Worm (Caenorhabditis elegans) whole organism, L1 larva: ENCODE measurements around the gene ZK1290.14.

Experiments used
- C04F5.9 ChIP-seq: sonication (generic microtip); optimal IDR thresholded peaks from 2 replicates; lab custom pipeline; 2016; ENCODE audit warnings: missing genetic modification characterization, missing compliant biosample characterization
- blmp-1 ChIP-seq: fragments of 150-350 bp; optimal IDR thresholded peaks from 2 replicates; lab custom pipeline; 2014; ENCODE audit warnings: missing biosample characterization, missing genetic modification characterization
- efl-1 ChIP-seq, 4 experiments: fragments of 150-350 bp; optimal IDR thresholded peaks in 3 of 4; peaks in 1 of 4; 1 replicate in 1 of 4; 2 replicates in 3 of 4; lab custom pipeline; 2014; ENCODE audit warnings: missing biosample characterization in 2 of 4, missing genetic modification characterization in 2 of 4, missing genetic modification reagents in 2 of 4
- fos-1 ChIP-seq: fragments of 150-350 bp; optimal IDR thresholded peaks from 2 replicates; lab custom pipeline; 2014; ENCODE audit warnings: missing biosample characterization, missing genetic modification characterization
- lsy-2 ChIP-seq, 2 experiments: fragments of 150-350 bp; optimal IDR thresholded peaks; 2 replicates each; lab custom pipeline; 2014; ENCODE audit warnings: missing biosample characterization in 2 of 2, missing genetic modification characterization in 2 of 2
- nhr-11 ChIP-seq: fragments of 150-350 bp; optimal IDR thresholded peaks from 2 replicates; lab custom pipeline; 2014; ENCODE audit warnings: missing biosample characterization, missing genetic modification characterization
- nhr-76 ChIP-seq: sonication (generic microtip); optimal IDR thresholded peaks from 2 replicates; lab custom pipeline; 2017; ENCODE audit warnings: missing biosample characterization, missing genetic modification characterization
- sox-4 ChIP-seq: sonication (generic microtip); optimal IDR thresholded peaks from 2 replicates; lab custom pipeline; 2016; ENCODE audit warnings: missing genetic modification characterization, missing compliant biosample characterization
- unc-62 ChIP-seq: fragments of 150-350 bp; optimal IDR thresholded peaks from 2 replicates; lab custom pipeline; 2014; ENCODE audit warnings: missing biosample characterization, missing genetic modification reagents, missing genetic modification characterization

ce11 chrII:7529078-7529683 lies 26.2 kb downstream of the ZK1290.14 start, which contains the start of gene ZK1290.5:
- TF ChIP-seq efl-1 (optimal IDR thresholded peaks at IDR 0.05; lab: Kevin White, UChicago) (peak; percentile 71 to 76), efl-1 (GFP tag; optimal IDR thresholded peaks at IDR 0.05 in 1 of 2; lab: Kevin White, UChicago) (peak; percentile 46 to 94), blmp-1 (tag; lab: Kevin White, UChicago) (peak; percentile 84), C04F5.9 (tag; lab: Kevin White, UChicago) (no peak), lsy-2 (tag; optimal IDR thresholded peaks at IDR 0.05; lab: Kevin White, UChicago) (peak; percentile 80 to 83), unc-62 (GFP tag; lab: Kevin White, UChicago) (no peak), nhr-11 (tag; lab: Kevin White, UChicago) (peak; percentile 39), sox-4 (no peak), fos-1 (peak; percentile 23), nhr-76 (tag; lab: Kevin White, UChicago) (no peak)
